Comparison of ENCODE assay signal across 4 worm cellular contexts in the genomic region with DNA sequence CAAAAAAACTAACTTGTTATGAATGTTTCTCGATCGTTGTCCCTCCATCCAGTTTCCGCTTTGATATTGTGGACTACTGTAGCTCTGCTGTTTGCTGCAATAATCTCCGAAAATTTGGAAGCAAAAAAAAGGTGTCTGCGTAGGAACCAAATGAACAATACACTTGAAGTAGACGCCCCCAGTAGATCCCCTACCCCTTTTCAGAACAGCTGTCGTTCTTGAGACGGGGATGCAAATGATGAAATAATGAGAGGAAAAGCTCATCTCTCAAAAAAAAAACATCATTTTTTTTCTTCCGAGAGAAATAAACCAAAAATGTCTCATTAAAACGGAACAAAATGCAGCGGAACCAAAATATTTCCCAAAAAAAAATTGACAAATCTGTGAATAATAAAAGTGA.
TF ChIP-seq lines count a peak whose summit lies in the region.

No protein-coding gene starts in this region.

TF ChIP-seq in whole organism, L1 larva, 84 proteins besides CTCF, POLR2A, EP300 and RAD21:
- TF ChIP-seq nhr-19 (GFP tag; conservative IDR thresholded peaks at IDR 0.05; lab: Robert Waterston, UW) (no peak), lin-14 (GFP tag; optimal IDR thresholded peaks at IDR 0.05; lab: Kevin White, UChicago) (peak; percentile 22)

TF ChIP-seq in whole organism, L2 larva, 48 proteins besides CTCF, POLR2A, EP300 and RAD21:
- TF ChIP-seq F13H6.1 (tag; optimal IDR thresholded peaks at IDR 0.05; lab: Kevin White, UChicago) (no peak), nhr-129 (tag; optimal IDR thresholded peaks at IDR 0.05; lab: Kevin White, UChicago) (peak; percentile 58)

TF ChIP-seq in whole organism, L3 larva, 47 proteins besides CTCF, POLR2A, EP300 and RAD21:
- TF ChIP-seq R02D3.7 (tag; optimal IDR thresholded peaks at IDR 0.05; lab: Kevin White, UChicago), result no peak
- TF ChIP-seq skn-1 (tag; optimal IDR thresholded peaks at IDR 0.05; lab: Kevin White, UChicago), result no peak
- TF ChIP-seq egl-5 (tag; optimal IDR thresholded peaks at IDR 0.05; lab: Kevin White, UChicago), result peak; percentile 9
- no peak for TF ChIP-seq snpc-4 (tag; optimal IDR thresholded peaks at IDR 0.05; lab: Kevin White, UChicago)
- TF ChIP-seq ama-1 (optimal IDR thresholded peaks at IDR 0.05; lab: Kevin White, UChicago), result no peak
- TF ChIP-seq ceh-9 (tag; optimal IDR thresholded peaks at IDR 0.05; lab: Kevin White, UChicago), result no peak
- no peak for TF ChIP-seq pha-4 (tag; optimal IDR thresholded peaks at IDR 0.05; lab: Kevin White, UChicago)

TF ChIP-seq in whole organism, mixed stage, embryonic, 35 proteins besides CTCF, POLR2A, EP300 and RAD21:
- TF ChIP-seq pha-4 (tag; optimal IDR thresholded peaks at IDR 0.05; lab: Kevin White, UChicago) (no peak), ceh-43 (GFP tag; optimal IDR thresholded peaks at IDR 0.05; lab: Kevin White, UChicago) (no peak), nhr-12 (tag; optimal IDR thresholded peaks at IDR 0.05; lab: Kevin White, UChicago) (no peak), unc-62 (GFP tag; optimal IDR thresholded peaks at IDR 0.05; lab: Kevin White, UChicago) (no peak), ham-2 (GFP tag; optimal IDR thresholded peaks at IDR 0.05; lab: Kevin White, UChicago) (no peak), hlh-1 (tag; optimal IDR thresholded peaks at IDR 0.05; lab: Kevin White, UChicago) (peak; percentile 86), cnd-1 (tag; optimal IDR thresholded peaks at IDR 0.05; lab: Kevin White, UChicago) (no peak)
